Fruit fly (Drosophila melanogaster) Kc167 (cell line): ENCODE data around the gene Hexim.

ENCODE experiments used
- h ChIP-seq: fragments of >200 bp; optimal IDR thresholded peaks from 3 replicates; lab custom pipeline; 2018; ENCODE audit warnings: missing external identifiers
- psq ChIP-seq: fragments of >200 bp; optimal IDR thresholded peaks from 2 replicates; lab custom pipeline; 2017; ENCODE audit warnings: missing external identifiers
- ttk ChIP-seq: sonication (Bioruptor generic); optimal IDR thresholded peaks from 2 replicates; lab custom pipeline; 2017; ENCODE audit warnings: missing external identifiers

DNA sequence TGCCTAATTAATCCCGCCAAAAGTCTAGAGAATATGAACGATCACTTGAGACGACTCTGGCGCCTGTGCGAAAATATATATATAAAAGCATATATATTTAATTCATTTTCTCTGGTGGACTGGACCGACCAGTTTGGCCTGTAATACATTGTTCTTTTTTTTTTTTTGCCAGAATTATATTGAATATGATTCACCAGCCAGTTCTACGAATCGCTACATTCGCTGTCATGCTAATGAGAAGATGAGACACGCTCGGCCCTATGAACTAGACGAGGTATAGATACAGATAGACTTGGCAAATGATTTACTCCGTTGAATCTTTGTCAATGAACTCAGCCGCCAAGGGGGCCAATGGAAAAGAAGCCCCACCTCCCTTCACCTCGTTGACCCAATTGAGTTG lies 28.1 kb downstream of the Hexim start:
- TF ChIP-seq ttk (lab: Kevin White, UChicago) (no peak), h (lab: Kevin White, UChicago) (no peak), psq (no peak)
